Worm (Caenorhabditis elegans) whole organism, L3 larva: ENCODE measurements around the gene W01H2.2.

ENCODE experiments used
- ceh-28 ChIP-seq: fragments of 150-350 bp; optimal IDR thresholded peaks from 2 replicates; lab custom pipeline; 2014; ENCODE audit warnings: missing biosample characterization, missing genetic modification reagents, missing genetic modification characterization
- egl-27 ChIP-seq: sonication (generic microtip); optimal IDR thresholded peaks from 4 replicates; lab custom pipeline; 2017; ENCODE audit warnings: missing biosample characterization, missing genetic modification reagents, missing genetic modification characterization
- nhr-237 ChIP-seq: fragments of 150-350 bp; optimal IDR thresholded peaks from 2 replicates; lab custom pipeline; 2014; ENCODE audit warnings: missing biosample characterization, missing genetic modification characterization
- nhr-25 ChIP-seq: sonication (generic microtip); optimal IDR thresholded peaks from 2 replicates; lab custom pipeline; 2017; ENCODE audit warnings: missing biosample characterization, missing genetic modification characterization
- nhr-28 ChIP-seq: fragments of 150-350 bp; optimal IDR thresholded peaks from 2 replicates; lab custom pipeline; 2014; ENCODE audit warnings: missing biosample characterization, missing genetic modification characterization
- nhr-76 ChIP-seq: fragments of 150-350 bp; sonication (generic microtip); optimal IDR thresholded peaks from 5 replicates; lab custom pipeline; 2014; ENCODE audit warnings: missing biosample characterization, missing genetic modification characterization
- nhr-77 ChIP-seq: fragments of 150-350 bp; optimal IDR thresholded peaks from 2 replicates; lab custom pipeline; 2014; ENCODE audit warnings: missing biosample characterization, missing genetic modification characterization
- snpc-4 ChIP-seq: fragments of 150-350 bp; optimal IDR thresholded peaks from 2 replicates; lab custom pipeline; 2014; ENCODE audit warnings: missing biosample characterization, missing genetic modification characterization

- TF ChIP-seq egl-27 (tag; lab: Kevin White, UChicago) (no peak), nhr-237 (tag; lab: Kevin White, UChicago) (no peak), snpc-4 (no peak), nhr-76 (tag; lab: Kevin White, UChicago) (no peak), ceh-28 (no peak), nhr-77 (tag; lab: Kevin White, UChicago) (no peak), nhr-25 (no peak), nhr-28 (tag; lab: Kevin White, UChicago) (no peak)
Observed at ce11 chrX:4248417-4248816, 30.2 kb upstream of the W01H2.2 start.
